Worm (Caenorhabditis elegans): Measurements from ENCODE around the gene spc-1.

- TF ChIP-seq mel-28 (tag; optimal IDR thresholded peaks at IDR 0.05; ENCODE audit: borderline replicate concordance) (no peak), ztf-18 (tag; optimal IDR thresholded peaks at IDR 0.05) (no peak), cebp-1 (GFP tag; IDR thresholded peaks at IDR 0.05) (no peak), cebp-1 (tag; optimal IDR thresholded peaks at IDR 0.05) (no peak), snpc-4 (GFP tag; optimal IDR thresholded peaks at IDR 0.05) (no peak), snpc-4 (tag; optimal IDR thresholded peaks at IDR 0.05) (no peak), pha-4 (tag; optimal IDR thresholded peaks at IDR 0.05) (no peak), aptf-3 (GFP tag; IDR thresholded peaks at IDR 0.05) (no peak), hmg-1.2 (GFP tag; IDR thresholded peaks at IDR 0.05) (no peak), ets-4 (GFP tag; optimal IDR thresholded peaks at IDR 0.05) (no peak)
Observed at ce11 chrX:3141704-3142103, 14.8 kb upstream of the spc-1 start.

Measured in whole organism, young adult.